Fruit fly (Drosophila melanogaster) whole organism, embryonic: ENCODE measurements around the gene CG42716.

Experiments used
- Adf1 ChIP-seq: fragments of 200-800 bp; sonication (Bioruptor generic); IDR thresholded peaks from 2 replicates; pipeline ENCODE4 v1.3.6; 2022; ENCODE audit warnings: missing biosample characterization, missing genetic modification characterization
- C15 ChIP-seq: fragments of 200-800 bp; sonication (Bioruptor generic); IDR thresholded peaks from 3 replicates; pipeline ENCODE4 v1.3.6; 2022; ENCODE audit warnings: missing biosample characterization, missing genetic modification characterization
- CG10267 ChIP-seq: fragments of 200-800 bp; sonication (Bioruptor generic); optimal IDR thresholded peaks from 2 replicates; lab custom pipeline; 2018; ENCODE audit warnings: missing biosample characterization, mild to moderate bottlenecking, missing genetic modification characterization, moderate library complexity
- CG13287 ChIP-seq: fragments of 200-800 bp; sonication (Bioruptor generic); IDR thresholded peaks from 2 replicates; pipeline ENCODE4 v1.3.6; 2022; ENCODE audit warnings: missing biosample characterization, missing genetic modification characterization; ENCODE audit not compliant: partially characterized antibody
- CG13624 ChIP-seq: fragments of 200-800 bp; sonication (Bioruptor generic); optimal IDR thresholded peaks from 2 replicates; lab custom pipeline; 2016; ENCODE audit warnings: missing biosample characterization, missing genetic modification characterization
- CG14441 ChIP-seq: fragments of 200-800 bp; sonication (Bioruptor generic); IDR thresholded peaks from 2 replicates; pipeline ENCODE4 v1.3.6; 2022; ENCODE audit warnings: missing biosample characterization, missing genetic modification characterization
- CG16863 ChIP-seq: fragments of 200-800 bp; sonication (Bioruptor generic); optimal IDR thresholded peaks from 3 replicates; lab custom pipeline; 2016; ENCODE audit warnings: missing biosample characterization, missing genetic modification characterization
- CG1792 ChIP-seq: fragments of 200-800 bp; sonication (Bioruptor generic); optimal IDR thresholded peaks from 2 replicates; lab custom pipeline; 2016; ENCODE audit warnings: missing biosample characterization, missing genetic modification characterization
- CG18262 ChIP-seq: fragments of 200-800 bp; optimal IDR thresholded peaks from 3 replicates; lab custom pipeline; 2019; ENCODE audit warnings: missing biosample characterization, mild to moderate bottlenecking, missing genetic modification characterization, moderate library complexity
- CG2712 ChIP-seq: fragments of 200-800 bp; optimal IDR thresholded peaks from 3 replicates; lab custom pipeline; 2019; ENCODE audit warnings: missing biosample characterization, mild to moderate bottlenecking, missing genetic modification characterization, moderate library complexity
- CG32772 ChIP-seq: fragments of 200-800 bp; sonication (Bioruptor generic); IDR thresholded peaks from 2 replicates; pipeline ENCODE4 v1.3.6; 2022; ENCODE audit warnings: missing biosample characterization, missing genetic modification characterization
- CG42726 ChIP-seq: fragments of 200-800 bp; sonication (Bioruptor generic); IDR thresholded peaks from 2 replicates; pipeline ENCODE4 v1.3.6; 2022; ENCODE audit warnings: missing biosample characterization, missing genetic modification characterization; ENCODE audit not compliant: partially characterized antibody
- CG4360 ChIP-seq: fragments of 200-800 bp; sonication (Bioruptor generic); IDR thresholded peaks from 2 replicates; pipeline ENCODE4 v1.3.6; 2022; ENCODE audit warnings: missing biosample characterization, missing genetic modification characterization
- CG4617 ChIP-seq: fragments of 200-800 bp; sonication (Bioruptor generic); optimal IDR thresholded peaks from 3 replicates; lab custom pipeline; 2016; ENCODE audit warnings: missing biosample characterization, missing genetic modification characterization, borderline replicate concordance
- CG4854 ChIP-seq: fragments of 200-800 bp; sonication (Bioruptor generic); optimal IDR thresholded peaks from 2 replicates; lab custom pipeline; 2016; ENCODE audit warnings: missing biosample characterization, missing genetic modification characterization, inconsistent platforms
- CG6175 ChIP-seq: fragments of 200-800 bp; sonication (Bioruptor generic); IDR thresholded peaks from 3 replicates; pipeline ENCODE4 v1.3.6; 2022; ENCODE audit warnings: missing biosample characterization, missing genetic modification characterization
- CG6791 ChIP-seq: fragments of 200-800 bp; sonication (Bioruptor generic); IDR thresholded peaks from 3 replicates; pipeline ENCODE4 v1.3.6; 2022; ENCODE audit warnings: missing biosample characterization, missing genetic modification characterization; ENCODE audit not compliant: partially characterized antibody
- CG7372 ChIP-seq: fragments of 200-800 bp; sonication (Bioruptor generic); IDR thresholded peaks from 2 replicates; pipeline ENCODE4 v1.3.6; 2022; ENCODE audit warnings: missing biosample characterization, missing genetic modification characterization
- CG7839 ChIP-seq: fragments of 200-800 bp; sonication (Bioruptor generic); optimal IDR thresholded peaks from 3 replicates; lab custom pipeline; 2018; ENCODE audit warnings: missing biosample characterization, mild to moderate bottlenecking, missing genetic modification characterization, moderate library complexity
- CG9437 ChIP-seq: fragments of 200-800 bp; sonication (Bioruptor generic); optimal IDR thresholded peaks from 2 replicates; lab custom pipeline; 2018; ENCODE audit warnings: missing biosample characterization, mild to moderate bottlenecking, missing genetic modification characterization
- Dfd ChIP-seq, 2 experiments: fragments of >200 bp; optimal IDR thresholded peaks; 2 replicates each; lab custom pipeline; 2017; ENCODE audit warnings: missing biosample characterization in 2 of 2, missing genetic modification characterization in 2 of 2
- Fer2 ChIP-seq: fragments of 200-800 bp; sonication (Bioruptor generic); optimal IDR thresholded peaks from 2 replicates; lab custom pipeline; 2018; ENCODE audit warnings: missing biosample characterization, mild to moderate bottlenecking, missing genetic modification characterization, moderate library complexity
- HHEX ChIP-seq: fragments of 200-800 bp; sonication (Bioruptor generic); optimal IDR thresholded peaks from 3 replicates; lab custom pipeline; 2017; ENCODE audit warnings: missing biosample characterization, mild to moderate bottlenecking, missing genetic modification characterization, missing genetic modification reagents
- Hand ChIP-seq: fragments of 200-800 bp; sonication (Bioruptor generic); optimal IDR thresholded peaks from 2 replicates; lab custom pipeline; 2017; ENCODE audit warnings: mild to moderate bottlenecking, missing biosample characterization, missing genetic modification reagents, missing genetic modification characterization
- Hmx ChIP-seq: fragments of 200-800 bp; sonication (Bioruptor generic); optimal IDR thresholded peaks from 2 replicates; lab custom pipeline; 2016; ENCODE audit warnings: missing biosample characterization, missing genetic modification characterization
- Lhr ChIP-seq: fragments of 200-800 bp; sonication (Bioruptor generic); optimal IDR thresholded peaks from 3 replicates; lab custom pipeline; 2017; ENCODE audit warnings: mild to moderate bottlenecking, missing biosample characterization, missing genetic modification reagents, missing genetic modification characterization
- Nf-YB ChIP-seq: fragments of 200-800 bp; sonication (Bioruptor generic); optimal IDR thresholded peaks from 3 replicates; lab custom pipeline; 2019; ENCODE audit warnings: missing biosample characterization, mild to moderate bottlenecking, missing genetic modification characterization, moderate library complexity
- NfI ChIP-seq: fragments of 200-800 bp; sonication (Bioruptor generic); optimal IDR thresholded peaks from 3 replicates; lab custom pipeline; 2018; ENCODE audit warnings: missing biosample characterization, mild to moderate bottlenecking, missing genetic modification characterization, moderate library complexity
- Six4 ChIP-seq: fragments of 200-800 bp; sonication (Bioruptor generic); optimal IDR thresholded peaks from 2 replicates; lab custom pipeline; 2016; ENCODE audit warnings: missing biosample characterization, missing genetic modification characterization
- Sry-δ ChIP-seq: fragments of 200-800 bp; sonication (Bioruptor generic); optimal IDR thresholded peaks from 2 replicates; lab custom pipeline; 2016; ENCODE audit warnings: missing biosample characterization, missing genetic modification characterization
- Vsx1 ChIP-seq: fragments of 200-800 bp; sonication (Bioruptor generic); optimal IDR thresholded peaks from 2 replicates; lab custom pipeline; 2017; ENCODE audit warnings: missing biosample characterization, mild to moderate bottlenecking, missing genetic modification characterization, missing genetic modification reagents
- chif ChIP-seq, 2 experiments: fragments of 200-800 bp; sonication (Bioruptor generic); optimal IDR thresholded peaks; 3 replicates each; lab custom pipeline; 2016; ENCODE audit warnings: missing biosample characterization in 2 of 2, missing genetic modification characterization in 2 of 2
- crp ChIP-seq, 2 experiments: fragments of 200-800 bp; sonication (Bioruptor generic); optimal IDR thresholded peaks; 2 replicates in 1 of 2; 3 replicates in 1 of 2; lab custom pipeline; 2017; ENCODE audit warnings: missing biosample characterization in 2 of 2, missing genetic modification characterization in 2 of 2, mild to moderate bottlenecking in 1 of 2, moderate library complexity in 1 of 2
- cwo ChIP-seq: fragments of 200-800 bp; sonication (Bioruptor generic); optimal IDR thresholded peaks from 3 replicates; lab custom pipeline; 2017; ENCODE audit warnings: missing biosample characterization, missing genetic modification characterization, mild to moderate bottlenecking, moderate library complexity, missing genetic modification reagents
- danr ChIP-seq: fragments of 200-800 bp; sonication (Bioruptor generic); IDR thresholded peaks from 2 replicates; pipeline ENCODE4 v1.3.6; 2022; ENCODE audit warnings: missing biosample characterization, missing genetic modification characterization
- dmrt11E ChIP-seq: fragments of 200-800 bp; sonication (Bioruptor generic); optimal IDR thresholded peaks from 3 replicates; lab custom pipeline; 2018; ENCODE audit warnings: missing biosample characterization, mild to moderate bottlenecking, missing genetic modification characterization, moderate library complexity
- ftz-f1 ChIP-seq: fragments of 200-800 bp; sonication (Bioruptor generic); optimal IDR thresholded peaks from 2 replicates; lab custom pipeline; 2016; ENCODE audit warnings: missing biosample characterization, missing genetic modification characterization
- grau ChIP-seq: fragments of 200-800 bp; optimal IDR thresholded peaks from 3 replicates; lab custom pipeline; 2019; ENCODE audit warnings: missing biosample characterization, mild to moderate bottlenecking, missing genetic modification characterization, moderate library complexity
- hb ChIP-seq: fragments of 200-800 bp; sonication (Bioruptor generic); IDR thresholded peaks from 3 replicates; pipeline ENCODE4 v1.3.6; 2022; ENCODE audit warnings: missing biosample characterization, missing genetic modification characterization; ENCODE audit not compliant: partially characterized antibody
- kah ChIP-seq: fragments of 200-800 bp; sonication (Bioruptor generic); optimal IDR thresholded peaks from 2 replicates; lab custom pipeline; 2018; ENCODE audit warnings: missing biosample characterization, mild to moderate bottlenecking, missing genetic modification characterization
- knrl ChIP-seq: fragments of 200-800 bp; sonication (Bioruptor generic); IDR thresholded peaks from 3 replicates; pipeline ENCODE4 v1.3.6; 2022; ENCODE audit warnings: missing biosample characterization, missing genetic modification characterization; ENCODE audit not compliant: partially characterized antibody
- lab ChIP-seq: fragments of 200-800 bp; sonication (Bioruptor generic); optimal IDR thresholded peaks from 3 replicates; lab custom pipeline; 2017; ENCODE audit warnings: missing biosample characterization, missing genetic modification characterization, mild to moderate bottlenecking, moderate library complexity, missing genetic modification reagents
- nau ChIP-seq: fragments of 200-800 bp; sonication (Bioruptor generic); optimal IDR thresholded peaks from 3 replicates; lab custom pipeline; 2017; ENCODE audit warnings: missing biosample characterization, mild to moderate bottlenecking, missing genetic modification characterization, missing genetic modification reagents
- pho ChIP-seq: fragments of 200-800 bp; sonication (Bioruptor generic); optimal IDR thresholded peaks from 2 replicates; lab custom pipeline; 2016; ENCODE audit warnings: missing biosample characterization, missing genetic modification characterization
- ro ChIP-seq: fragments of 200-800 bp; sonication (Bioruptor generic); IDR thresholded peaks from 2 replicates; pipeline ENCODE4 v1.3.6; 2022; ENCODE audit warnings: missing biosample characterization, missing genetic modification characterization
- sim ChIP-seq: fragments of 200-800 bp; sonication (Bioruptor generic); IDR thresholded peaks from 2 replicates; pipeline ENCODE4 v1.3.6; 2022; ENCODE audit warnings: missing biosample characterization, missing genetic modification characterization
- slbo ChIP-seq: fragments of 200-800 bp; sonication (Bioruptor generic); IDR thresholded peaks from 2 replicates; pipeline ENCODE4 v1.3.6; 2022; ENCODE audit warnings: missing biosample characterization, missing genetic modification characterization
- sr ChIP-seq: fragments of 200-800 bp; sonication (Bioruptor generic); IDR thresholded peaks from 3 replicates; pipeline ENCODE4 v1.3.6; 2022; ENCODE audit warnings: missing biosample characterization, missing genetic modification characterization
- zf30C ChIP-seq: fragments of 200-800 bp; sonication (Bioruptor generic); optimal IDR thresholded peaks from 3 replicates; lab custom pipeline; 2018; ENCODE audit warnings: missing biosample characterization, mild to moderate bottlenecking, missing genetic modification characterization

The CG42716 gene

DNA sequence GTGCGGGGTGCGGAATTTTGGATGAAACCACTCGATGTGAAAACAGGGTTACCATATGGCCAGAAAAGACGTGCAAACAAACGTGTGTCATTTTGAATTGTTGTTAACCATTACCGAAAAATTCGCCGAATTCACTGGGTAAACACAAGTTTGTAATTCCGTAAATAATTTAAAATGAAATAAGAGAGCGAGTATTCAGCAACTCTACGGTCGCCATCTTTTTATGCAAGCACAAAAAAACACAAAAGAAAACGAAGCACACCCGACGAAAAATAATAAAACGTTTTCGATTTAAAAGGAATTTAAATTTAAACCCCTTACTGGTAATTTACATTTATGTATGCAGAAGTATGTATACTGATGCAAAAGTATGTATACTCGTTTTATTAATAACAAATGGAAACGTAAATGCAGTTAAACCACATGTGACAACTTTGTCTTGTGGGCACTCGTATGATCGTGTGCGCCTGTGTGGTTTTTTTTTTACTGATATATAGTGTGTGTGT is 12.3 kb downstream of the CG42716 start (continued):
- TF ChIP-seq danr (no peak; the same call in none of the 2 replicates), CG1792 (GFP tag; lab: Kevin White, UChicago) (peak; percentile 89), CG42726 (GFP tag; lab: Robert Waterston, UW) (no peak), Dfd (GFP tag; optimal IDR thresholded peaks at IDR 0.05; lab: Kevin White, UChicago) (no peak), Adf1 (peak; percentile 70), sr (peak; percentile 47; the same call in 1 of the 3 replicates), CG13287 (GFP tag; lab: Robert Waterston, UW) (no peak), HHEX (peak; percentile 92), CG14441 (GFP tag; lab: Robert Waterston, UW) (peak; percentile 90), CG2712 (tag; lab: Kevin White, UChicago) (peak; percentile 97), Hand (GFP tag; lab: Kevin White, UChicago) (peak; percentile 93), CG13624 (GFP tag; lab: Kevin White, UChicago) (peak; percentile 89), CG4854 (GFP tag; lab: Kevin White, UChicago) (peak; percentile 79), Vsx1 (GFP tag; lab: Kevin White, UChicago) (peak; percentile 77), Six4 (GFP tag; lab: Kevin White, UChicago) (peak; percentile 89), CG7839 (tag; lab: Kevin White, UChicago) (peak; percentile 94), C15 (GFP tag; lab: Robert Waterston, UW) (peak; percentile 84; the same call in 2 of the 3 replicates), lab (GFP tag; lab: Kevin White, UChicago) (peak; percentile 96), CG10267 (peak; percentile 90), Nf-YB (GFP tag; lab: Kevin White, UChicago) (peak; percentile 83), kah (GFP tag; lab: Kevin White, UChicago) (peak; percentile 81), knrl (GFP tag; lab: Robert Waterston, UW) (no peak), ro (0 out of 2 replicates have a peak, but pooled peaks have one; percentile 60), Lhr (GFP tag; lab: Kevin White, UChicago) (peak; percentile 67), CG6175 (GFP tag; lab: Robert Waterston, UW) (peak; percentile 83; the same call in 2 of the 3 replicates), CG18262 (tag; lab: Kevin White, UChicago) (peak; percentile 95), CG4617 (peak; percentile 57), slbo (GFP tag; lab: Robert Waterston, UW) (peak; percentile 86), NfI (GFP tag; lab: Kevin White, UChicago) (peak; percentile 91), Sry-δ (GFP tag; lab: Kevin White, UChicago) (peak; percentile 53), sim (GFP tag; lab: Robert Waterston, UW) (peak; percentile 78), CG7372 (GFP tag; lab: Robert Waterston, UW) (peak; percentile 89), zf30C (GFP tag; lab: Kevin White, UChicago) (no peak), grau (peak; percentile 91), chif (GFP tag; optimal IDR thresholded peaks at IDR 0.05; lab: Kevin White, UChicago) (peak; percentile 80 to 89), crp (GFP tag; optimal IDR thresholded peaks at IDR 0.05; lab: Kevin White, UChicago) (peak in 1 of 2 experiments; percentile 44), Fer2 (tag; lab: Kevin White, UChicago) (peak; percentile 87), CG32772 (GFP tag; lab: Robert Waterston, UW) (peak; percentile 89), cwo (peak; percentile 90), CG16863 (GFP tag; lab: Kevin White, UChicago) (peak; percentile 89), nau (GFP tag; lab: Kevin White, UChicago) (peak; percentile 85), Hmx (peak; percentile 83), dmrt11E (tag; lab: Kevin White, UChicago) (peak; percentile 90), CG9437 (GFP tag; lab: Kevin White, UChicago) (peak; percentile 79), hb (no peak), pho (GFP tag; lab: Kevin White, UChicago) (peak; percentile 92), CG4360 (GFP tag; lab: Robert Waterston, UW) (peak; percentile 72; the same call in 1 of the 2 replicates), CG6791 (GFP tag; lab: Robert Waterston, UW) (no peak), ftz-f1 (GFP tag; lab: Kevin White, UChicago) (no peak)
